Worm (Caenorhabditis elegans) whole organism, L3 larva: ENCODE results near the gene clc-27.

ENCODE experiments used
- R02D3.7 ChIP-seq: fragments of 150-350 bp; optimal IDR thresholded peaks from 2 replicates; lab custom pipeline; 2014; ENCODE audit warnings: missing biosample characterization, missing genetic modification characterization
- aly-2 ChIP-seq: fragments of 150-350 bp; optimal IDR thresholded peaks from 2 replicates; lab custom pipeline; 2014; ENCODE audit warnings: missing biosample characterization, missing genetic modification characterization
- ama-1 ChIP-seq: fragments of 150-350 bp; optimal IDR thresholded peaks from 2 replicates; lab custom pipeline; 2018
- ceh-28 ChIP-seq: fragments of 150-350 bp; optimal IDR thresholded peaks from 2 replicates; lab custom pipeline; 2014; ENCODE audit warnings: missing biosample characterization, missing genetic modification reagents, missing genetic modification characterization
- ceh-82 ChIP-seq: fragments of 150-350 bp; optimal IDR thresholded peaks from 2 replicates; lab custom pipeline; 2014; ENCODE audit warnings: missing biosample characterization, missing genetic modification characterization
- ceh-9 ChIP-seq: sonication (generic microtip); optimal IDR thresholded peaks from 2 replicates; lab custom pipeline; 2018; ENCODE audit warnings: missing biosample characterization, missing genetic modification characterization
- daf-12 ChIP-seq: fragments of 150-350 bp; optimal IDR thresholded peaks from 2 replicates; lab custom pipeline; 2014; ENCODE audit warnings: missing biosample characterization, missing genetic modification reagents, missing genetic modification characterization
- egl-27 ChIP-seq: sonication (generic microtip); optimal IDR thresholded peaks from 4 replicates; lab custom pipeline; 2017; ENCODE audit warnings: missing biosample characterization, missing genetic modification reagents, missing genetic modification characterization
- elt-1 ChIP-seq: fragments of 150-350 bp; optimal IDR thresholded peaks from 2 replicates; lab custom pipeline; 2014; ENCODE audit warnings: missing biosample characterization, missing genetic modification characterization
- elt-2 ChIP-seq: sonication (generic microtip); optimal IDR thresholded peaks from 2 replicates; lab custom pipeline; 2016; ENCODE audit warnings: missing genetic modification reagents, mild to moderate bottlenecking, missing genetic modification characterization, missing compliant biosample characterization
- elt-3 ChIP-seq, 3 experiments: fragments of 150-350 bp in 1 of 3; sonication (generic microtip) in 2 of 3; optimal IDR thresholded peaks; 2 replicates in 2 of 3; 4 replicates in 1 of 3; lab custom pipeline; 2014 to 2017; ENCODE audit warnings: missing biosample characterization in 3 of 3, missing genetic modification characterization in 3 of 3
- eor-1 ChIP-seq, 2 experiments: fragments of 150-350 bp; optimal IDR thresholded peaks; 2 replicates each; lab custom pipeline; 2014 to 2018; ENCODE audit warnings: missing biosample characterization in 2 of 2, missing genetic modification characterization in 2 of 2
- fkh-10 ChIP-seq: sonication (generic microtip); optimal IDR thresholded peaks from 2 replicates; lab custom pipeline; 2017; ENCODE audit warnings: missing biosample characterization, missing genetic modification reagents, missing genetic modification characterization
- fkh-2 ChIP-seq: fragments of 150-350 bp; optimal IDR thresholded peaks from 2 replicates; lab custom pipeline; 2014; ENCODE audit warnings: missing biosample characterization, missing genetic modification reagents, missing genetic modification characterization
- fos-1 ChIP-seq: fragments of 150-350 bp; optimal IDR thresholded peaks from 2 replicates; lab custom pipeline; 2014; ENCODE audit warnings: missing biosample characterization, missing genetic modification characterization
- hmg-11 ChIP-seq: sonication (generic microtip); optimal IDR thresholded peaks from 2 replicates; lab custom pipeline; 2016; ENCODE audit warnings: missing genetic modification characterization, missing compliant biosample characterization
- lin-15B ChIP-seq: fragments of 150-350 bp; optimal IDR thresholded peaks from 2 replicates; lab custom pipeline; 2014; ENCODE audit warnings: missing biosample characterization, missing genetic modification characterization
- lin-39 ChIP-seq: fragments of 150-350 bp; optimal IDR thresholded peaks from 2 replicates; lab custom pipeline; 2018; ENCODE audit warnings: missing biosample characterization, missing genetic modification reagents, missing genetic modification characterization
- lsy-12 ChIP-seq: sonication (generic microtip); optimal IDR thresholded peaks from 2 replicates; lab custom pipeline; 2016; ENCODE audit warnings: mild to moderate bottlenecking, missing genetic modification characterization, missing compliant biosample characterization
- mdl-1 ChIP-seq: fragments of 150-350 bp; optimal IDR thresholded peaks from 2 replicates; lab custom pipeline; 2014; ENCODE audit warnings: missing biosample characterization, missing genetic modification characterization
- nfya-1 ChIP-seq: sonication (generic microtip); optimal IDR thresholded peaks from 2 replicates; lab custom pipeline; 2017; ENCODE audit warnings: missing genetic modification characterization, mild to moderate bottlenecking, missing compliant biosample characterization, antibody characterized with exemption, moderate library complexity; ENCODE audit not compliant: insufficient read depth
- nhr-23 ChIP-seq: fragments of 150-350 bp; optimal IDR thresholded peaks from 2 replicates; lab custom pipeline; 2014; ENCODE audit warnings: missing biosample characterization, missing genetic modification reagents, missing genetic modification characterization
- nhr-28 ChIP-seq: fragments of 150-350 bp; optimal IDR thresholded peaks from 2 replicates; lab custom pipeline; 2014; ENCODE audit warnings: missing biosample characterization, missing genetic modification characterization
- nhr-43 ChIP-seq: sonication (generic microtip); optimal IDR thresholded peaks from 2 replicates; lab custom pipeline; 2016; ENCODE audit warnings: mild to moderate bottlenecking, missing genetic modification characterization, missing compliant biosample characterization; ENCODE audit not compliant: poor library complexity, severe bottlenecking
- nhr-67 ChIP-seq: fragments of 150-350 bp; optimal IDR thresholded peaks from 2 replicates; lab custom pipeline; 2014; ENCODE audit warnings: missing biosample characterization, missing genetic modification characterization
- nhr-76 ChIP-seq: fragments of 150-350 bp; sonication (generic microtip); optimal IDR thresholded peaks from 5 replicates; lab custom pipeline; 2014; ENCODE audit warnings: missing biosample characterization, missing genetic modification characterization
- nhr-77 ChIP-seq: fragments of 150-350 bp; optimal IDR thresholded peaks from 2 replicates; lab custom pipeline; 2014; ENCODE audit warnings: missing biosample characterization, missing genetic modification characterization
- pha-4 ChIP-seq: fragments of 150-350 bp; optimal IDR thresholded peaks from 2 replicates; lab custom pipeline; 2014; ENCODE audit warnings: missing biosample characterization, missing genetic modification reagents, missing genetic modification characterization
- sea-2 ChIP-seq: fragments of 150-350 bp; sonication (generic microtip); optimal IDR thresholded peaks from 4 replicates; lab custom pipeline; 2014; ENCODE audit warnings: missing biosample characterization, missing genetic modification reagents, missing genetic modification characterization
- tbx-2 ChIP-seq: sonication (generic microtip); optimal IDR thresholded peaks from 2 replicates; lab custom pipeline; 2016; ENCODE audit warnings: mild to moderate bottlenecking, missing genetic modification characterization, missing compliant biosample characterization
- unc-62 ChIP-seq: fragments of 150-350 bp; sonication (generic microtip); optimal IDR thresholded peaks from 4 replicates; lab custom pipeline; 2014; ENCODE audit warnings: missing biosample characterization, missing genetic modification reagents, missing genetic modification characterization

clc-27 gene

ce11 chrIII:1007143-1007905 lies 867 bp upstream of the clc-27 start:
- TF ChIP-seq ama-1 (lab: Kevin White, UChicago) (no peak), egl-27 (no peak), daf-12 (no peak), lin-15B (tag; lab: Kevin White, UChicago) (no peak), hmg-11 (tag; lab: Kevin White, UChicago) (no peak), nhr-77 (tag; lab: Kevin White, UChicago) (no peak), tbx-2 (tag; lab: Kevin White, UChicago) (no peak), fkh-10 (no peak), fos-1 (tag; lab: Kevin White, UChicago) (no peak), R02D3.7 (tag; lab: Kevin White, UChicago) (no peak), eor-1 (tag; optimal IDR thresholded peaks at IDR 0.05; lab: Kevin White, UChicago) (no peak), elt-3 (tag; optimal IDR thresholded peaks at IDR 0.05; lab: Kevin White, UChicago) (no peak), fkh-2 (no peak)
- TF ChIP-seq, all 47 proteins: peak for 0

- no peak for TF ChIP-seq ceh-82 (tag; lab: Kevin White, UChicago)
Measured at ce11 chrIII:1009775-1010174, 1.6 kb downstream of the clc-27 start, which contains the start of gene clc-24. Gene clc-24, plus strand, starts transcription at chrIII:1010037.

DNA sequence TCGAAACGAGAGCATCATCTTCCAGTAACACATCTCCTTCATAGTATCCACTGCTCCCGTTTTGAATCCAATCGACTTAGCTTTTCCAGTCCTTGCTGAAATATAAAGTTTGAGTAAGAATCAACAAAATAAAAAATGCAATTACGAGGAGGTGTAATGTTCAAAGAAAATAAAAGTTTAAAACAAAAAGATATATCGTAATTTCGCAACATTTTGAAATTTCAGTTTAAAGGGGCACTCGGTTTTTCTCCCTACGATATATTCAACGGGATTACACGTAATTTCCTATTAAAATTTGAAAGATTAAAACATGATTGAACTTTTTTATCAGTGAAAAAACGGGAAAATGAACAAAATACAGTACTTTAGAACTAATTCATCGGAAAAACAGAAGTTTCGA lies 7.9 kb downstream of the clc-27 start, which contains the start of gene Y34F4.3:
Gene Y34F4.3 (minus strand): TSS at position 101 of the 400 bp plus-strand sequence.
- no peak for TF ChIP-seq nhr-77 (tag; lab: Kevin White, UChicago)
- no peak for TF ChIP-seq aly-2
- TF ChIP-seq ceh-9 (tag; lab: Kevin White, UChicago) = no peak
- no peak for TF ChIP-seq tbx-2 (tag; lab: Kevin White, UChicago)
- TF ChIP-seq mdl-1 (tag; lab: Kevin White, UChicago) = no peak
- TF ChIP-seq ama-1 (lab: Kevin White, UChicago) = no peak
- no peak for TF ChIP-seq fos-1 (tag; lab: Kevin White, UChicago)
- TF ChIP-seq unc-62 (GFP tag; lab: Kevin White, UChicago) = no peak
- TF ChIP-seq lsy-12 (tag; lab: Kevin White, UChicago) = no peak
- TF ChIP-seq nhr-76 (tag; lab: Kevin White, UChicago) = no peak
- no peak for TF ChIP-seq ceh-28 (tag; lab: Kevin White, UChicago)
- TF ChIP-seq pha-4 (tag; lab: Kevin White, UChicago) = no peak
- TF ChIP-seq nhr-43 (tag; lab: Kevin White, UChicago) = no peak
- TF ChIP-seq nfya-1 (tag; lab: Kevin White, UChicago) = no peak
- no peak for TF ChIP-seq eor-1 (tag; optimal IDR thresholded peaks at IDR 0.05; lab: Kevin White, UChicago)
- TF ChIP-seq sea-2 (GFP tag; lab: Kevin White, UChicago) = no peak
- TF ChIP-seq nhr-23 (tag; lab: Kevin White, UChicago) = no peak
- TF ChIP-seq elt-1 = no peak
- TF ChIP-seq nhr-67 (tag; lab: Kevin White, UChicago) = no peak
- TF ChIP-seq lin-39 (tag; lab: Kevin White, UChicago) = no peak
- TF ChIP-seq, all 47 proteins: peak for 0

- no peak for TF ChIP-seq fos-1 (tag; lab: Kevin White, UChicago)
- TF ChIP-seq elt-2 (tag; lab: Kevin White, UChicago) = peak; percentile 65
Measured at ce11 chrIII:1020732-1021131, 12.5 kb downstream of the clc-27 start, which contains the start of gene clc-23. Gene clc-23, plus strand, starts transcription at chrIII:1020954.

DNA sequence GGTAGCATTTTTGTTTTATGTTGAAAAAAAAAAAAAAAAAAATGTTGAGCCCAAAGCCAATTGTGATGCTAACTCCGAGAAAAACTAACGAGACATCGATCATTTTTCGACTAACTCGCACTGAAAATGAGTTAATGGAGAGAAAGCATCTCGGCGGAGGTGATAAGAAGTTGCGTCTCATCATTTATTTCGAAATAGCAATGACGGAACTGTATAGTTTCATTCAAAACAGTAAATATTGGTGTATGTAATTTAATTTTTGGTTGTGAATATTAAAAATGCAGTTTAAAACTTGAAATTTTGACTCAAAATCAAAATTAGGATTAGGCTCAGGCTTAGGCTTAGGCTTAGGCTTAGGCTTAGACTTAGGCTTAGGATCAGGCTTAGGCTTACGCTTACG lies 18.1 kb downstream of the clc-27 start, which contains the start of gene clc-25:
Gene clc-25 (minus strand): TSS at position 101 of the 400 bp plus-strand sequence.
- no peak for TF ChIP-seq ceh-82 (tag; lab: Kevin White, UChicago)
- TF ChIP-seq lsy-12 (tag; lab: Kevin White, UChicago) = no peak
- TF ChIP-seq nhr-28 (tag; lab: Kevin White, UChicago) = no peak
- TF ChIP-seq elt-2 (tag; lab: Kevin White, UChicago) = peak; percentile 33
- no peak for TF ChIP-seq fkh-2
- no peak for TF ChIP-seq daf-12
- TF ChIP-seq, all 47 proteins: peak for 1
